Worm (Caenorhabditis elegans): ENCODE results near the gene spc-1.

DNA sequence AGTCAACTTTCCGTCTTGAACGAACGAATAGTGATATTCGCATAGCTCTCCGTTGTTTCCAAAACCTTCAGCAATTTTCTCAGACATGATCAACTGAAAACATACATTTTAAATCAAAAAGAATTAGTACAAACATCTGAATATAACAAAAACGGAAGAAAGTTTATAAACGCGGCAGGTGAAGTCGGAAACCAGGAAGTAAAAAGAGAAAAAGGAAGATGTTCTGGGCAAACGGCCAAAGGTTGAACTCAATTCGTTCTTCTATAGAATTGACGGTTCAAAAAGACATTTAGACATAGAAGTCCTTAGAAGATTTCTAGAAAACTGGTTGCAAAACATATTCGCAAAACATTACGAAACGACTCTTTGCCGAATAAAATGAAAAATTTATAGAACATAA, 39.6 kb downstream of the spc-1 start, which contains the start of gene F52E4.5:
- TF ChIP-seq nhr-12 (tag; optimal IDR thresholded peaks at IDR 0.05), result no peak
- TF ChIP-seq elt-3 (tag; optimal IDR thresholded peaks at IDR 0.05), result no peak
- no peak for TF ChIP-seq nhr-28 (tag; optimal IDR thresholded peaks at IDR 0.05)
- no peak for TF ChIP-seq mep-1 (tag; optimal IDR thresholded peaks at IDR 0.05)
- TF ChIP-seq lsy-2 (tag; optimal IDR thresholded peaks at IDR 0.05), result no peak
- no peak for TF ChIP-seq unc-62 (GFP tag; optimal IDR thresholded peaks at IDR 0.05)
- TF ChIP-seq sptf-1 (tag; optimal IDR thresholded peaks at IDR 0.05), result no peak
